Fruit fly (Drosophila melanogaster): ENCODE measurements around the gene Alp13.

- TF ChIP-seq psq (optimal IDR thresholded peaks at IDR 0.05) (no peak), usp (GFP tag; optimal IDR thresholded peaks at IDR 0.05) (no peak), Dll (optimal IDR thresholded peaks at IDR 0.05) (no peak)
Measured at dm6 chr3R:10070817-10071216, 4.4 kb downstream of the Alp13 start, which contains the start of gene nerfin-2.

All from whole organism.